Worm (Caenorhabditis elegans) whole organism, L4 larva: ENCODE measurements around the gene cpsf-4.

Source experiments
- R02D3.7 ChIP-seq: fragments of 150-350 bp; sonication (generic microtip); optimal IDR thresholded peaks from 3 replicates; lab custom pipeline; 2014; ENCODE audit warnings: missing biosample characterization, missing genetic modification characterization
- ama-1 ChIP-seq: fragments of 150-350 bp; optimal IDR thresholded peaks from 2 replicates; lab custom pipeline; 2014; ENCODE audit warnings: inconsistent platforms, mixed read lengths
- cey-2 ChIP-seq: sonication (generic microtip); optimal IDR thresholded peaks from 3 replicates; lab custom pipeline; 2017; ENCODE audit warnings: missing genetic modification characterization, mild to moderate bottlenecking, missing compliant biosample characterization, antibody characterized with exemption, borderline replicate concordance; ENCODE audit not compliant: insufficient read depth
- egl-27 ChIP-seq: sonication (generic microtip); optimal IDR thresholded peaks from 3 replicates; lab custom pipeline; 2017; ENCODE audit warnings: missing biosample characterization, missing genetic modification reagents, missing genetic modification characterization
- hlh-30 ChIP-seq: sonication (generic microtip); optimal IDR thresholded peaks from 2 replicates; lab custom pipeline; 2017; ENCODE audit warnings: antibody characterized with exemption, mild to moderate bottlenecking, missing genetic modification characterization, missing compliant biosample characterization; ENCODE audit not compliant: insufficient read depth
- nhr-237 ChIP-seq: sonication (generic microtip); optimal IDR thresholded peaks from 2 replicates; lab custom pipeline; 2017; ENCODE audit warnings: missing biosample characterization, missing genetic modification characterization
- snpc-4 ChIP-seq: fragments of 150-350 bp; optimal IDR thresholded peaks from 2 replicates; lab custom pipeline; 2014; ENCODE audit warnings: missing biosample characterization, missing genetic modification characterization
- spr-1 ChIP-seq: sonication (generic microtip); optimal IDR thresholded peaks from 2 replicates; lab custom pipeline; 2016; ENCODE audit warnings: mild to moderate bottlenecking, missing genetic modification characterization, missing compliant biosample characterization
- unc-62 ChIP-seq, 3 experiments: fragments of 150-350 bp in 1 of 3; sonication (generic microtip); optimal IDR thresholded peaks in 2 of 3; peaks in 1 of 3; 1 replicate in 1 of 3; 2 replicates in 2 of 3; lab custom pipeline; 2014 to 2017; ENCODE audit warnings: missing biosample characterization in 3 of 3, missing genetic modification characterization in 3 of 3, missing genetic modification reagents in 3 of 3, missing genotype in 1 of 3

ce11 chrIV:12140959-12141358, 47.7 kb upstream of the cpsf-4 start, which contains the start of gene B0001.8:
- TF ChIP-seq cey-2 (tag; lab: Kevin White, UChicago): no peak
- no peak for TF ChIP-seq nhr-237 (tag; lab: Kevin White, UChicago)
- TF ChIP-seq snpc-4: no peak
- peak in 1 of 2 experiments; percentile 50 for TF ChIP-seq unc-62 (GFP tag; optimal IDR thresholded peaks at IDR 0.05 in 1 of 2; lab: Kevin White, UChicago)
- TF ChIP-seq unc-62 (tag; optimal IDR thresholded peaks at IDR 0.05; lab: Kevin White, UChicago): no peak
- TF ChIP-seq spr-1 (tag; lab: Kevin White, UChicago): no peak
- TF ChIP-seq egl-27 (tag; lab: Kevin White, UChicago): no peak
- no peak for TF ChIP-seq ama-1 (lab: Kevin White, UChicago)
- no peak for TF ChIP-seq R02D3.7 (tag; lab: Kevin White, UChicago)
- TF ChIP-seq hlh-30: no peak
